Worm (Caenorhabditis elegans) whole organism, L4 larva: ENCODE data around the gene Y51A2B.6.

Experiments
- ceh-62 ChIP-seq: sonication (generic microtip); optimal IDR thresholded peaks from 2 replicates; lab custom pipeline; 2017; ENCODE audit warnings: missing biosample characterization, missing genetic modification characterization
- lsy-2 ChIP-seq, 2 experiments: fragments of 150-350 bp in 1 of 2; sonication (generic microtip) in 1 of 2; optimal IDR thresholded peaks; 2 replicates each; lab custom pipeline; 2014 to 2017; ENCODE audit warnings: missing biosample characterization in 2 of 2, missing genetic modification characterization in 2 of 2
- nhr-25 ChIP-seq: sonication (generic microtip); optimal IDR thresholded peaks from 2 replicates; lab custom pipeline; 2017; ENCODE audit warnings: missing genetic modification characterization, mild to moderate bottlenecking, missing compliant biosample characterization, antibody characterized with exemption, moderate library complexity, borderline replicate concordance; ENCODE audit not compliant: insufficient read depth
- zag-1 ChIP-seq: fragments of 150-350 bp; optimal IDR thresholded peaks from 2 replicates; lab custom pipeline; 2014; ENCODE audit warnings: missing biosample characterization, missing genetic modification characterization

DNA sequence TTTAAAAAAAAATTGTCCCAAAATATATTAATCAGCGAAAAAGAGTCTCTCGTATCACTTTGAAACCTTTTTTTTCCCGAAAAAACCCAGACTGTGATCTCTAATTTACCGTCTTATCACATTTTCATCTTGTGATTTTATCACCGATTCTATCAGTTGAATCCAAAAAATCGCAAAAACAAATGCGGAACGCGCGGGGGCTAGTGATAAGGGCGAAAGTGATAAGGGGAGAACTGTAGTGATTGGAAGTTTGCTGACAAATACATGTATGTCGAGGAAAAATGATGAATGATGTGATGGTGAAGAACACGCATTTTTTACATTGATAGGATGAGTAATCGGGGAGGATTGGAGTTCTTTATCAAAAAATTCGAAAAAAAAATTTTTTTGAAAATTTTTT is 48.0 kb downstream of the Y51A2B.6 start:
- no peak for TF ChIP-seq zag-1 (tag; lab: Kevin White, UChicago)
- peak in 1 of 2 experiments; percentile 81 for TF ChIP-seq lsy-2 (tag; optimal IDR thresholded peaks at IDR 0.05; lab: Kevin White, UChicago)
- TF ChIP-seq nhr-25, result no peak
- no peak for TF ChIP-seq ceh-62 (tag; lab: Kevin White, UChicago)
